Worm (Caenorhabditis elegans) whole organism, L4 larva: ENCODE results near the gene fbxb-15.

Experiments used
- R02D3.7 ChIP-seq: fragments of 150-350 bp; sonication (generic microtip); optimal IDR thresholded peaks from 3 replicates; lab custom pipeline; 2014; ENCODE audit warnings: missing biosample characterization, missing genetic modification characterization
- T26A8.4 ChIP-seq: fragments of 200-800 bp; sonication (Bioruptor generic); IDR thresholded peaks from 2 replicates; pipeline ENCODE4 v1.3.6; 2022; ENCODE audit warnings: missing genetic modification characterization, missing compliant biosample characterization
- ces-1 ChIP-seq: fragments of 150-350 bp; sonication (generic microtip); optimal IDR thresholded peaks from 4 replicates; lab custom pipeline; 2014; ENCODE audit warnings: missing biosample characterization, missing genetic modification reagents, missing genetic modification characterization
- dmd-9 ChIP-seq: fragments of 200-800 bp; sonication (Bioruptor generic); IDR thresholded peaks from 2 replicates; pipeline ENCODE4 v1.3.6; 2022; ENCODE audit warnings: missing genetic modification reagents, missing genetic modification characterization, missing compliant biosample characterization
- lin-39 ChIP-seq: fragments of 150-350 bp; optimal IDR thresholded peaks from 2 replicates; lab custom pipeline; 2014; ENCODE audit warnings: missing biosample characterization, missing genetic modification reagents, missing genetic modification characterization
- lsy-2 ChIP-seq, 2 experiments: fragments of 150-350 bp in 1 of 2; sonication (generic microtip) in 1 of 2; optimal IDR thresholded peaks; 2 replicates each; lab custom pipeline; 2014 to 2017; ENCODE audit warnings: missing biosample characterization in 2 of 2, missing genetic modification characterization in 2 of 2
- mes-2 ChIP-seq: sonication (generic microtip); optimal IDR thresholded peaks from 2 replicates; lab custom pipeline; 2016; ENCODE audit warnings: missing genotype, mild to moderate bottlenecking, missing genetic modification characterization, missing compliant biosample characterization; ENCODE audit not compliant: poor library complexity, severe bottlenecking
- nhr-25 ChIP-seq: sonication (generic microtip); optimal IDR thresholded peaks from 2 replicates; lab custom pipeline; 2017; ENCODE audit warnings: missing genetic modification characterization, mild to moderate bottlenecking, missing compliant biosample characterization, antibody characterized with exemption, moderate library complexity, borderline replicate concordance; ENCODE audit not compliant: insufficient read depth
- vab-7 ChIP-seq: fragments of 200-800 bp; sonication (Bioruptor generic); IDR thresholded peaks from 2 replicates; pipeline ENCODE4 v1.3.6; 2022; ENCODE audit warnings: missing genetic modification reagents, missing genetic modification characterization, missing compliant biosample characterization
- zag-1 ChIP-seq: fragments of 150-350 bp; optimal IDR thresholded peaks from 2 replicates; lab custom pipeline; 2014; ENCODE audit warnings: missing biosample characterization, missing genetic modification characterization

- TF ChIP-seq vab-7 (GFP tag; lab: Robert Waterston, UW) (no peak), zag-1 (tag; lab: Kevin White, UChicago) (no peak), dmd-9 (GFP tag; lab: Robert Waterston, UW) (no peak), R02D3.7 (tag; lab: Kevin White, UChicago) (no peak), lsy-2 (tag; optimal IDR thresholded peaks at IDR 0.05; lab: Kevin White, UChicago) (no peak), lin-39 (no peak), nhr-25 (tag; lab: Kevin White, UChicago) (no peak), ces-1 (no peak), T26A8.4 (GFP tag; lab: Robert Waterston, UW) (no peak), mes-2 (tag; lab: Kevin White, UChicago) (no peak)
Measured at ce11 chrII:1606079-1606478, 47.2 kb downstream of the fbxb-15 start, which contains the start of gene bath-33.
